Fruit fly (Drosophila melanogaster) whole organism, embryonic: ENCODE data around the gene Ppt2.

Source experiments
- Antp ChIP-seq: fragments of 200-800 bp; sonication (Bioruptor generic); optimal IDR thresholded peaks from 3 replicates; lab custom pipeline; 2016; ENCODE audit warnings: missing biosample characterization, missing genetic modification characterization
- CG10565 ChIP-seq: fragments of 200-800 bp; sonication (Bioruptor generic); optimal IDR thresholded peaks from 3 replicates; lab custom pipeline; 2016; ENCODE audit warnings: missing biosample characterization, mild to moderate bottlenecking, missing genetic modification characterization
- CG2889 ChIP-seq: fragments of 200-800 bp; sonication (Bioruptor generic); IDR thresholded peaks from 3 replicates; pipeline ENCODE4 v1.3.6; 2022; ENCODE audit warnings: missing biosample characterization, missing genetic modification characterization
- CG4282 ChIP-seq: fragments of 200-800 bp; sonication (Bioruptor generic); optimal IDR thresholded peaks from 2 replicates; lab custom pipeline; 2016; ENCODE audit warnings: missing biosample characterization, missing genetic modification characterization
- NFAT ChIP-seq: fragments of 200-800 bp; sonication (Bioruptor generic); IDR thresholded peaks from 2 replicates; pipeline ENCODE4 v1.3.6; 2022; ENCODE audit warnings: missing biosample characterization, missing genetic modification characterization
- pho ChIP-seq: fragments of 200-800 bp; sonication (Bioruptor generic); optimal IDR thresholded peaks from 2 replicates; lab custom pipeline; 2016; ENCODE audit warnings: missing biosample characterization, missing genetic modification characterization
- schlank ChIP-seq: fragments of 200-800 bp; sonication (Bioruptor generic); optimal IDR thresholded peaks from 2 replicates; lab custom pipeline; 2018; ENCODE audit warnings: missing biosample characterization, mild to moderate bottlenecking, missing genetic modification characterization

- TF ChIP-seq CG10565: no peak
- no peak for TF ChIP-seq CG4282 (GFP tag; lab: Kevin White, UChicago)
- no peak for TF ChIP-seq pho (GFP tag; lab: Kevin White, UChicago)
- no peak for TF ChIP-seq Antp (GFP tag; lab: Kevin White, UChicago)
- no peak for TF ChIP-seq CG2889 (GFP tag; lab: Robert Waterston, UW)
- TF ChIP-seq NFAT (GFP tag; lab: Robert Waterston, UW): no peak
- TF ChIP-seq schlank (tag; lab: Kevin White, UChicago): no peak
Measured at dm6 chr2L:11302507-11302906, 22.4 kb downstream of the Ppt2 start.
